Worm (Caenorhabditis elegans) whole organism, young adult: ENCODE data around the gene Y47D3B.4.
A peak's percentile ranks its signal among the peaks of the same experiment; 100 is the strongest.

Experiments used
- B0261.1 ChIP-seq: sonication (generic microtip); optimal IDR thresholded peaks from 2 replicates; lab custom pipeline; 2016; ENCODE audit warnings: mild to moderate bottlenecking, missing genetic modification characterization, moderate library complexity, missing compliant biosample characterization
- C06A6.2 ChIP-seq: fragments of 200-800 bp; sonication (Bioruptor generic); conservative IDR thresholded peaks from 2 replicates; pipeline ENCODE4 v1.3.6; 2022; ENCODE audit warnings: missing genetic modification characterization, missing compliant biosample characterization
- D2030.7 ChIP-seq: fragments of 200-800 bp; sonication (Bioruptor generic); IDR thresholded peaks from 2 replicates; pipeline ENCODE4 v1.3.6; 2022; ENCODE audit warnings: missing genetic modification reagents, missing genetic modification characterization, missing compliant biosample characterization
- F22D6.2 ChIP-seq: sonication (generic microtip); optimal IDR thresholded peaks from 2 replicates; lab custom pipeline; 2016; ENCODE audit warnings: mild to moderate bottlenecking, missing genetic modification characterization, missing compliant biosample characterization
- F49E8.2 ChIP-seq: sonication (generic microtip); optimal IDR thresholded peaks from 3 replicates; lab custom pipeline; 2017; ENCODE audit warnings: missing genetic modification characterization, mild to moderate bottlenecking, missing compliant biosample characterization, antibody characterized with exemption, moderate library complexity; ENCODE audit not compliant: insufficient read depth
- K11D2.4 ChIP-seq: fragments of 200-800 bp; sonication (Bioruptor generic); IDR thresholded peaks from 2 replicates; pipeline ENCODE4 v1.3.6; 2022; ENCODE audit warnings: missing genetic modification reagents, missing genetic modification characterization, missing compliant biosample characterization
- K12H6.12 ChIP-seq: fragments of 200-800 bp; sonication (Bioruptor generic); optimal IDR thresholded peaks from 2 replicates; lab custom pipeline; 2018; ENCODE audit warnings: mild to moderate bottlenecking, missing genetic modification characterization, missing compliant biosample characterization
- Y53F4B.3 ChIP-seq: fragments of 200-800 bp; sonication (Bioruptor generic); IDR thresholded peaks from 2 replicates; pipeline ENCODE4 v1.3.6; 2022; ENCODE audit warnings: missing genetic modification reagents, missing genetic modification characterization, missing compliant biosample characterization
- ZK185.1 ChIP-seq: sonication (generic microtip); optimal IDR thresholded peaks from 2 replicates; lab custom pipeline; 2016; ENCODE audit warnings: mild to moderate bottlenecking, missing genetic modification characterization, missing compliant biosample characterization; ENCODE audit not compliant: poor library complexity, severe bottlenecking
- aptf-3 ChIP-seq: fragments of 200-800 bp; sonication (Bioruptor generic); IDR thresholded peaks from 2 replicates; pipeline ENCODE4 v1.3.6; 2022; ENCODE audit warnings: missing genetic modification characterization, missing compliant biosample characterization
- attf-3 ChIP-seq: fragments of 200-800 bp; sonication (Bioruptor generic); conservative IDR thresholded peaks from 2 replicates; pipeline ENCODE4 v1.3.6; 2022; ENCODE audit warnings: missing genetic modification reagents, missing genetic modification characterization, missing compliant biosample characterization
- attf-6 ChIP-seq: fragments of 200-800 bp; sonication (Bioruptor generic); IDR thresholded peaks from 2 replicates; pipeline ENCODE4 v1.3.6; 2022; ENCODE audit warnings: missing genetic modification reagents, missing genetic modification characterization, missing compliant biosample characterization
- ccch-3 ChIP-seq: fragments of 200-800 bp; sonication (Bioruptor generic); optimal IDR thresholded peaks from 2 replicates; lab custom pipeline; 2018; ENCODE audit warnings: mild to moderate bottlenecking, missing genetic modification characterization, missing compliant biosample characterization
- cebp-1 ChIP-seq, 2 experiments: fragments of 200-800 bp in 1 of 2; sonication (Bioruptor generic) in 1 of 2; sonication (generic microtip) in 1 of 2; IDR thresholded peaks in 1 of 2; optimal IDR thresholded peaks in 1 of 2; 2 replicates each; pipeline versions ENCODE4 v1.3.6 to Lab custom; 2017 to 2022; ENCODE audit warnings: missing compliant biosample characterization in 2 of 2, missing genetic modification characterization in 2 of 2, mild to moderate bottlenecking in 1 of 2, missing genetic modification reagents in 1 of 2, moderate library complexity in 1 of 2
- ceh-40 ChIP-seq: fragments of 200-800 bp; sonication (Bioruptor generic); IDR thresholded peaks from 2 replicates; pipeline ENCODE4 v1.3.6; 2022; ENCODE audit warnings: missing genetic modification characterization, missing compliant biosample characterization
- chd-7 ChIP-seq: sonication (generic microtip); optimal IDR thresholded peaks from 2 replicates; lab custom pipeline; 2016; ENCODE audit warnings: mild to moderate bottlenecking, missing genetic modification characterization, moderate library complexity, missing compliant biosample characterization
- die-1 ChIP-seq: sonication (generic microtip); optimal IDR thresholded peaks from 2 replicates; lab custom pipeline; 2016; ENCODE audit warnings: missing genotype, mild to moderate bottlenecking, missing genetic modification characterization, missing compliant biosample characterization
- dpl-1 ChIP-seq: fragments of 150-350 bp; optimal IDR thresholded peaks from 2 replicates; lab custom pipeline; 2014; ENCODE audit warnings: missing biosample characterization, missing genetic modification reagents, missing genetic modification characterization
- egrh-3 ChIP-seq: fragments of 200-800 bp; sonication (Bioruptor generic); IDR thresholded peaks from 2 replicates; pipeline ENCODE4 v1.3.6; 2022; ENCODE audit warnings: missing genetic modification reagents, missing genetic modification characterization, missing compliant biosample characterization
- fkh-3 ChIP-seq: sonication (generic microtip); optimal IDR thresholded peaks from 2 replicates; lab custom pipeline; 2016; ENCODE audit warnings: mild to moderate bottlenecking, missing genetic modification characterization, missing compliant biosample characterization
- gei-17 ChIP-seq: fragments of 200-800 bp; sonication (Bioruptor generic); optimal IDR thresholded peaks from 2 replicates; lab custom pipeline; 2018; ENCODE audit warnings: mild to moderate bottlenecking, missing genetic modification characterization, missing compliant biosample characterization
- hmg-1.2 ChIP-seq: fragments of 200-800 bp; sonication (Bioruptor generic); IDR thresholded peaks from 2 replicates; pipeline ENCODE4 v1.3.6; 2022; ENCODE audit warnings: missing genetic modification reagents, missing genetic modification characterization, missing compliant biosample characterization
- hrde-1 ChIP-seq: sonication (generic microtip); optimal IDR thresholded peaks from 2 replicates; lab custom pipeline; 2016; ENCODE audit warnings: missing genetic modification characterization, mild to moderate bottlenecking, missing compliant biosample characterization, moderate library complexity, missing genotype, missing genetic modification reagents, borderline replicate concordance
- let-607 ChIP-seq, 2 experiments: fragments of 200-800 bp in 1 of 2; sonication (Bioruptor generic) in 1 of 2; sonication (generic microtip) in 1 of 2; optimal IDR thresholded peaks; 2 replicates each; lab custom pipeline; 2016 to 2018; ENCODE audit warnings: mild to moderate bottlenecking in 2 of 2, missing compliant biosample characterization in 2 of 2, missing genetic modification characterization in 2 of 2, moderate library complexity in 2 of 2, missing genotype in 1 of 2
- lin-26 ChIP-seq: fragments of 200-800 bp; sonication (Bioruptor generic); IDR thresholded peaks from 2 replicates; pipeline ENCODE4 v1.3.6; 2022; ENCODE audit warnings: missing genetic modification reagents, missing genetic modification characterization, missing compliant biosample characterization
- lin-40 ChIP-seq: sonication (generic microtip); optimal IDR thresholded peaks from 2 replicates; lab custom pipeline; 2016; ENCODE audit warnings: missing genetic modification characterization, mild to moderate bottlenecking, missing compliant biosample characterization, missing genotype, missing genetic modification reagents
- mel-28 ChIP-seq: sonication (generic microtip); optimal IDR thresholded peaks from 2 replicates; lab custom pipeline; 2016; ENCODE audit warnings: borderline replicate concordance, mild to moderate bottlenecking, missing genetic modification characterization, missing compliant biosample characterization
- mes-4 ChIP-seq: sonication (generic microtip); optimal IDR thresholded peaks from 2 replicates; lab custom pipeline; 2016; ENCODE audit warnings: missing genotype, missing genetic modification characterization, missing compliant biosample characterization
- mxl-1 ChIP-seq: sonication (generic microtip); optimal IDR thresholded peaks from 2 replicates; lab custom pipeline; 2016; ENCODE audit warnings: missing genetic modification characterization, missing compliant biosample characterization
- nhr-179 ChIP-seq: sonication (generic microtip); optimal IDR thresholded peaks from 2 replicates; lab custom pipeline; 2016; ENCODE audit warnings: mild to moderate bottlenecking, missing genetic modification characterization, missing compliant biosample characterization
- nhr-27 ChIP-seq: fragments of 200-800 bp; sonication (Bioruptor generic); optimal IDR thresholded peaks from 2 replicates; lab custom pipeline; 2018; ENCODE audit warnings: mild to moderate bottlenecking, missing genetic modification characterization, moderate library complexity, missing compliant biosample characterization
- nhr-90 ChIP-seq: sonication (generic microtip); optimal IDR thresholded peaks from 2 replicates; lab custom pipeline; 2016; ENCODE audit warnings: missing genotype, mild to moderate bottlenecking, missing genetic modification characterization, missing compliant biosample characterization
- tbx-9 ChIP-seq: sonication (generic microtip); optimal IDR thresholded peaks from 2 replicates; lab custom pipeline; 2016; ENCODE audit warnings: borderline replicate concordance, missing genetic modification characterization, inconsistent platforms, missing compliant biosample characterization
- tlf-1 ChIP-seq: fragments of 200-800 bp; sonication (Bioruptor generic); optimal IDR thresholded peaks from 2 replicates; lab custom pipeline; 2018; ENCODE audit warnings: mild to moderate bottlenecking, missing genetic modification characterization, missing compliant biosample characterization
- unc-130 ChIP-seq: sonication (generic microtip); optimal IDR thresholded peaks from 2 replicates; lab custom pipeline; 2016; ENCODE audit warnings: missing genetic modification reagents, missing genetic modification characterization, missing compliant biosample characterization
- xnd-1 ChIP-seq: sonication (generic microtip); optimal IDR thresholded peaks from 2 replicates; lab custom pipeline; 2016; ENCODE audit warnings: missing genotype, missing genetic modification reagents, missing genetic modification characterization, missing compliant biosample characterization
- zfh-2 ChIP-seq: fragments of 200-800 bp; sonication (Bioruptor generic); conservative IDR thresholded peaks from 2 replicates; pipeline ENCODE4 v1.3.6; 2022; ENCODE audit warnings: missing genetic modification reagents, missing genetic modification characterization, missing compliant biosample characterization
- ztf-18 ChIP-seq: sonication (generic microtip); optimal IDR thresholded peaks from 2 replicates; lab custom pipeline; 2016; ENCODE audit warnings: missing genotype, mild to moderate bottlenecking, missing genetic modification characterization, missing compliant biosample characterization
- ztf-22 ChIP-seq: fragments of 200-800 bp; sonication (Bioruptor generic); optimal IDR thresholded peaks from 2 replicates; lab custom pipeline; 2018; ENCODE audit warnings: mild to moderate bottlenecking, missing genetic modification characterization, moderate library complexity, missing compliant biosample characterization
- ztf-3 ChIP-seq: fragments of 200-800 bp; sonication (Bioruptor generic); optimal IDR thresholded peaks from 2 replicates; lab custom pipeline; 2018; ENCODE audit warnings: mild to moderate bottlenecking, missing genetic modification characterization, missing compliant biosample characterization
- ztf-6 ChIP-seq: fragments of 200-800 bp; sonication (Bioruptor generic); IDR thresholded peaks from 2 replicates; pipeline ENCODE4 v1.3.6; 2022; ENCODE audit warnings: missing genetic modification reagents, missing genetic modification characterization, missing compliant biosample characterization

The Y47D3B.4 gene

ce11 chrIII:11360156-11360555 lies 45.0 kb upstream of the Y47D3B.4 start, which contains the start of gene T28D6.4:
Gene T28D6.4 (plus strand): TSS chrIII:11360456.
- TF ChIP-seq nhr-179 = no peak
- TF ChIP-seq mel-28 (tag; lab: Kevin White, UChicago) = no peak
- no peak for TF ChIP-seq egrh-3 (GFP tag; lab: Robert Waterston, UW)
- no peak for TF ChIP-seq unc-130 (GFP tag; lab: Kevin White, UChicago)
- TF ChIP-seq Y53F4B.3 (GFP tag; lab: Robert Waterston, UW) = no peak
- TF ChIP-seq ztf-3 = no peak
- TF ChIP-seq attf-6 (GFP tag; lab: Robert Waterston, UW) = no peak
- no peak for TF ChIP-seq cebp-1 (GFP tag; IDR thresholded peaks at IDR 0.05; lab: Robert Waterston, UW)
- no peak for TF ChIP-seq cebp-1 (tag; optimal IDR thresholded peaks at IDR 0.05; lab: Kevin White, UChicago)
- no peak for TF ChIP-seq ZK185.1
- no peak for TF ChIP-seq K11D2.4
- no peak for TF ChIP-seq ceh-40

- TF ChIP-seq chd-7 = no peak
- TF ChIP-seq zfh-2 = peak; percentile 31; the same call in 1 of the 2 replicates
- no peak for TF ChIP-seq nhr-90 (tag; lab: Kevin White, UChicago)
Observed at ce11 chrIII:11361394-11361793, 43.8 kb upstream of the Y47D3B.4 start.

ce11 chrIII:11362915-11363314 lies 42.2 kb upstream of the Y47D3B.4 start:
- TF ChIP-seq B0261.1 (tag; lab: Kevin White, UChicago) (no peak), egrh-3 (GFP tag; lab: Robert Waterston, UW) (peak; percentile 41; the same call in 1 of the 2 replicates), zfh-2 (peak; percentile 90), dpl-1 (no peak)
- TF ChIP-seq, all 124 proteins: peak for 2

ce11 chrIII:11366467-11366866 lies 38.7 kb upstream of the Y47D3B.4 start, which contains the start of gene T28D6.3:
Gene T28D6.3 (plus strand): TSS chrIII:11366767.
- TF ChIP-seq D2030.7 (GFP tag; lab: Robert Waterston, UW) (no peak), fkh-3 (no peak), nhr-27 (tag; lab: Kevin White, UChicago) (no peak), K11D2.4 (no peak)
- TF ChIP-seq, all 124 proteins: peak for 0

ce11 chrIII:11371236-11371635 lies 33.9 kb upstream of the Y47D3B.4 start:
- TF ChIP-seq die-1 (tag; lab: Kevin White, UChicago) (peak; percentile 74), tlf-1 (GFP tag; lab: Kevin White, UChicago) (peak; percentile 23), aptf-3 (GFP tag; lab: Robert Waterston, UW) (no peak), ccch-3 (GFP tag; lab: Kevin White, UChicago) (peak; percentile 57), xnd-1 (no peak), mes-4 (tag; lab: Kevin White, UChicago) (peak; percentile 24), ztf-6 (GFP tag; lab: Robert Waterston, UW) (no peak), lin-26 (GFP tag; lab: Robert Waterston, UW) (peak; percentile 94), F22D6.2 (tag; lab: Kevin White, UChicago) (no peak), attf-6 (GFP tag; lab: Robert Waterston, UW) (0 out of 2 replicates have a peak, but pooled peaks have one; percentile 53), gei-17 (GFP tag; lab: Kevin White, UChicago) (peak; percentile 21), lin-40 (peak; percentile 58), attf-3 (GFP tag; lab: Robert Waterston, UW) (0 out of 2 replicates have a peak, but pooled peaks have one; percentile 35), C06A6.2 (0 out of 2 replicates have a peak, but pooled peaks have one; percentile 43), ZK185.1 (no peak), let-607 (tag; optimal IDR thresholded peaks at IDR 0.05; lab: Kevin White, UChicago) (peak; percentile 32 to 46), ztf-22 (GFP tag; lab: Kevin White, UChicago) (no peak), tbx-9 (tag; lab: Kevin White, UChicago) (no peak), F49E8.2 (tag; lab: Kevin White, UChicago) (no peak), nhr-27 (tag; lab: Kevin White, UChicago) (no peak), mxl-1 (tag; lab: Kevin White, UChicago) (peak; percentile 80), K12H6.12 (tag; lab: Kevin White, UChicago) (no peak), ztf-18 (tag; lab: Kevin White, UChicago) (peak; percentile 64), hmg-1.2 (GFP tag; lab: Robert Waterston, UW) (peak; percentile 77), hrde-1 (tag; lab: Kevin White, UChicago) (peak; percentile 53)
